Fruit fly (Drosophila melanogaster) whole organism, wandering third instar larva: ENCODE results near the gene Marcal1.

ENCODE experiments used
- Abd-B ChIP-seq: fragments of >200 bp; optimal IDR thresholded peaks from 2 replicates; lab custom pipeline; 2017; ENCODE audit warnings: missing biosample characterization, missing genetic modification characterization
- CG32264 ChIP-seq: fragments of 200-800 bp; sonication (Bioruptor generic); optimal IDR thresholded peaks from 2 replicates; lab custom pipeline; 2016; ENCODE audit warnings: missing biosample characterization, missing genetic modification characterization
- CrebA ChIP-seq: fragments of 200-800 bp; sonication (Bioruptor generic); optimal IDR thresholded peaks from 2 replicates; lab custom pipeline; 2016; ENCODE audit warnings: missing biosample characterization, mild to moderate bottlenecking, missing genetic modification characterization, borderline replicate concordance
- Dfd ChIP-seq: fragments of >200 bp; optimal IDR thresholded peaks from 2 replicates; lab custom pipeline; 2017; ENCODE audit warnings: missing biosample characterization, missing genetic modification characterization
- Dif ChIP-seq: fragments of 200-275, 200-300 bp; sonication (Bioruptor generic); optimal IDR thresholded peaks from 2 replicates; lab custom pipeline; 2018; ENCODE audit warnings: missing biosample characterization, missing genetic modification characterization; ENCODE audit not compliant: partially characterized antibody
- GATAd ChIP-seq: sonication (Bioruptor generic); optimal IDR thresholded peaks from 2 replicates; lab custom pipeline; 2016; ENCODE audit warnings: missing biosample characterization, missing genetic modification characterization
- HLH106 ChIP-seq: fragments of 200-800 bp; optimal IDR thresholded peaks from 3 replicates; lab custom pipeline; 2019; ENCODE audit warnings: missing biosample characterization, mild to moderate bottlenecking, missing genetic modification characterization, moderate library complexity
- Hnf4 ChIP-seq: fragments of 200-800 bp; sonication (Bioruptor generic); optimal IDR thresholded peaks from 2 replicates; lab custom pipeline; 2016; ENCODE audit warnings: missing biosample characterization, mild to moderate bottlenecking, missing genetic modification characterization
- Hr78 ChIP-seq: fragments of >200 bp; optimal IDR thresholded peaks from 2 replicates; lab custom pipeline; 2017; ENCODE audit warnings: missing biosample characterization, missing genetic modification characterization
- Hr83 ChIP-seq: fragments of 200-300 bp; sonication (Bioruptor generic); optimal IDR thresholded peaks from 2 replicates; lab custom pipeline; 2016; ENCODE audit warnings: missing biosample characterization, mild to moderate bottlenecking, missing genetic modification characterization, moderate library complexity; ENCODE audit not compliant: poor library complexity, severe bottlenecking
- Jra ChIP-seq: sonication (Bioruptor generic); optimal IDR thresholded peaks from 2 replicates; lab custom pipeline; 2016; ENCODE audit warnings: missing biosample characterization, missing genetic modification characterization
- Myc ChIP-seq: fragments of >200 bp; optimal IDR thresholded peaks from 2 replicates; lab custom pipeline; 2017
- N ChIP-seq: fragments of >200 bp; optimal IDR thresholded peaks from 2 replicates; lab custom pipeline; 2018; ENCODE audit warnings: missing biosample characterization, missing external identifiers, missing genetic modification characterization
- OdsH ChIP-seq: fragments of 200-800 bp; sonication (Bioruptor generic); optimal IDR thresholded peaks from 2 replicates; lab custom pipeline; 2016; ENCODE audit warnings: missing biosample characterization, mild to moderate bottlenecking, missing genetic modification characterization
- Rel ChIP-seq, 2 experiments: fragments of 200-800 bp; sonication (Bioruptor generic) in 1 of 2; optimal IDR thresholded peaks; 2 replicates in 1 of 2; 3 replicates in 1 of 2; lab custom pipeline; 2016 to 2019; ENCODE audit warnings: mild to moderate bottlenecking in 2 of 2, missing biosample characterization in 2 of 2, missing genetic modification characterization in 2 of 2, moderate library complexity in 1 of 2
- Sp1 ChIP-seq: fragments of 200-800 bp; sonication (Bioruptor generic); optimal IDR thresholded peaks from 3 replicates; lab custom pipeline; 2019; ENCODE audit warnings: missing biosample characterization, mild to moderate bottlenecking, missing genetic modification characterization, moderate library complexity
- Vsx2 ChIP-seq: fragments of 200-300, 225-300 bp; sonication (Bioruptor generic); optimal IDR thresholded peaks from 2 replicates; lab custom pipeline; 2018; ENCODE audit warnings: missing biosample characterization, missing genetic modification characterization; ENCODE audit not compliant: partially characterized antibody
- br ChIP-seq: fragments of 200-800 bp; sonication (Bioruptor generic); optimal IDR thresholded peaks from 2 replicates; lab custom pipeline; 2016; ENCODE audit warnings: missing biosample characterization, missing genetic modification characterization
- brk ChIP-seq: fragments of 200-800 bp; sonication (Bioruptor generic); optimal IDR thresholded peaks from 2 replicates; lab custom pipeline; 2016; ENCODE audit warnings: missing biosample characterization, mild to moderate bottlenecking, missing genetic modification characterization
- dl ChIP-seq, 2 experiments: fragments of 175-275, 200-275 bp in 1 of 2; fragments of 200-275 bp in 1 of 2; sonication (Bioruptor generic); optimal IDR thresholded peaks; lab custom pipeline; 2018; ENCODE audit warnings: mild to moderate bottlenecking in 2 of 2, missing biosample characterization in 2 of 2, missing genetic modification characterization in 2 of 2, moderate library complexity in 2 of 2; ENCODE audit not compliant: partially characterized antibody in 2 of 2, insufficient read depth in 1 of 2
- dmrt93B ChIP-seq: fragments of 200-800 bp; sonication (Bioruptor generic); optimal IDR thresholded peaks from 2 replicates; lab custom pipeline; 2018; ENCODE audit warnings: missing biosample characterization, mild to moderate bottlenecking, missing genetic modification characterization
- dsf ChIP-seq: sonication (Bioruptor generic); optimal IDR thresholded peaks from 2 replicates; lab custom pipeline; 2016; ENCODE audit warnings: missing biosample characterization, missing genetic modification characterization, borderline replicate concordance
- ey ChIP-seq: fragments of 200-800 bp; sonication (Bioruptor generic); optimal IDR thresholded peaks from 2 replicates; lab custom pipeline; 2016; ENCODE audit warnings: missing biosample characterization, missing genetic modification characterization
- foxo ChIP-seq, 2 experiments: fragments of 200-800 bp; sonication (Bioruptor generic); optimal IDR thresholded peaks; 2 replicates in 1 of 2; 3 replicates in 1 of 2; lab custom pipeline; 2016 to 2017; ENCODE audit warnings: missing biosample characterization in 2 of 2, missing genetic modification characterization in 2 of 2
- h ChIP-seq: fragments of 200-800 bp; sonication (Bioruptor generic); optimal IDR thresholded peaks from 3 replicates; lab custom pipeline; 2016; ENCODE audit warnings: missing biosample characterization, mild to moderate bottlenecking, missing genetic modification characterization
- jim ChIP-seq: fragments of 175-275, 200-325 bp; sonication (Bioruptor generic); optimal IDR thresholded peaks from 2 replicates; lab custom pipeline; 2016; ENCODE audit warnings: missing biosample characterization, mild to moderate bottlenecking, missing genetic modification characterization
- lola ChIP-seq: fragments of >200 bp; optimal IDR thresholded peaks from 2 replicates; lab custom pipeline; 2017; ENCODE audit warnings: missing biosample characterization, missing genetic modification characterization
- psq ChIP-seq: fragments of 200-800 bp; sonication (Bioruptor generic); optimal IDR thresholded peaks from 3 replicates; lab custom pipeline; 2017; ENCODE audit warnings: missing biosample characterization, mild to moderate bottlenecking, missing genetic modification characterization, moderate library complexity
- sage ChIP-seq: fragments of 200-800 bp; sonication (Bioruptor generic); optimal IDR thresholded peaks from 2 replicates; lab custom pipeline; 2016; ENCODE audit warnings: missing biosample characterization, mild to moderate bottlenecking, missing genetic modification characterization
- sv ChIP-seq: fragments of 200-800 bp; sonication (Bioruptor generic); optimal IDR thresholded peaks from 3 replicates; lab custom pipeline; 2016; ENCODE audit warnings: missing biosample characterization, missing genetic modification characterization
- tai ChIP-seq: sonication (Bioruptor generic); optimal IDR thresholded peaks from 2 replicates; lab custom pipeline; 2016; ENCODE audit warnings: missing biosample characterization, missing genetic modification characterization
- usp ChIP-seq: fragments of >200 bp; optimal IDR thresholded peaks from 2 replicates; lab custom pipeline; 2017; ENCODE audit warnings: missing biosample characterization, missing genetic modification characterization
- woc ChIP-seq: sonication (Bioruptor generic); optimal IDR thresholded peaks from 2 replicates; lab custom pipeline; 2016; ENCODE audit warnings: missing biosample characterization, mild to moderate bottlenecking, missing genetic modification characterization

Gene Marcal1

DNA sequence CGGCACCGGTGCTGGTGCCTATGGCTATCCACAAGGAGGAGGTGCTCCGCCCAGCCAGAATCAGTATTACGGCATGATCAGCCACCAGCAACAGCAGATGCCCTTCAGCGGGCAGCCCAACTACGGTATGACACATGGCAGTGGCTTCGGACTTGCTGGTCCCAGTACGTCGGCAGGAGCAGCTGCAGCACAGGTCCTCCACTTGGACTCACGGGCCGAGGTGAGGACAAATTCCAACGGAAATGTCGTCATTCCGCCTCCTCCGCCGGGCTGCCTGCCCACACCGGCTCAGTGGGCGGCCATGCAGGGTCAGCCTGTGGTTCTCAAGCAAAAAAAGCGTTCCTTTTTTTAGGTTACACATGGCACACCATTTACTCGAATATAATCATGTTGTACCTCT lies 10.6 kb downstream of the Marcal1 start:
- no peak for TF ChIP-seq Sp1
- no peak for TF ChIP-seq Jra
- no peak for TF ChIP-seq HLH106 (tag; lab: Kevin White, UChicago)
- no peak for TF ChIP-seq dl (GFP tag; optimal IDR thresholded peaks at IDR 0.05; lab: Kevin White, UChicago; ENCODE audit: insufficient read depth in 1 of 2, partially characterized antibody in 2 of 2)
- TF ChIP-seq Myc (lab: Kevin White, UChicago) = no peak
- TF ChIP-seq Hr83 (GFP tag; lab: Kevin White, UChicago) = no peak
- TF ChIP-seq dsf (GFP tag; lab: Kevin White, UChicago) = no peak
- TF ChIP-seq Dfd = no peak
- TF ChIP-seq brk (GFP tag; lab: Kevin White, UChicago) = no peak
- TF ChIP-seq jim (GFP tag; lab: Kevin White, UChicago) = no peak

DNA sequence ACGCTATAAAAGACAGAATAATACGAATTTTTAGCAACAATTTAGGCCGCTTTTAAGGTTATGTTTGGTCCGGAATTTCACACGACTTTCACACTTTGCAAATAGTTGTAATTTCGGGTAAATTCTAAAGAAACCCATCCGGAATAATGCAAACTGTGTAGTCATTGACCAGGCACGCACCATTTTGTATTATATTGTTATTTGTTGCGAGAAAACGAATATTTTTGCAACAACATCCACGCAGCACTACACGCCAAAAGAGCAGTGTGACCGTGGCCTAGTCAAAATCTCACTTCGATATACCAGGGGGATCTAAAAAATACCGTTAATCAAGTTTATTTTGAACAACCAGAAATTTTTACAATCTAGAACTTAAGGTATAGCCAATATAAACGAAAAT lies 12.2 kb downstream of the Marcal1 start, which contains the start of gene eIF3i:
eIF3i (minus strand) TSS at position 265 of the 400 bp plus-strand sequence.
- no peak for TF ChIP-seq CrebA (GFP tag; lab: Kevin White, UChicago)
- TF ChIP-seq lola = no peak
- no peak for TF ChIP-seq Sp1
- TF ChIP-seq Vsx2 = no peak
- TF ChIP-seq Hr78 (GFP tag; lab: Kevin White, UChicago) = no peak
- no peak for TF ChIP-seq sage (GFP tag; lab: Kevin White, UChicago)
- TF ChIP-seq br (GFP tag; lab: Kevin White, UChicago) = no peak

DNA sequence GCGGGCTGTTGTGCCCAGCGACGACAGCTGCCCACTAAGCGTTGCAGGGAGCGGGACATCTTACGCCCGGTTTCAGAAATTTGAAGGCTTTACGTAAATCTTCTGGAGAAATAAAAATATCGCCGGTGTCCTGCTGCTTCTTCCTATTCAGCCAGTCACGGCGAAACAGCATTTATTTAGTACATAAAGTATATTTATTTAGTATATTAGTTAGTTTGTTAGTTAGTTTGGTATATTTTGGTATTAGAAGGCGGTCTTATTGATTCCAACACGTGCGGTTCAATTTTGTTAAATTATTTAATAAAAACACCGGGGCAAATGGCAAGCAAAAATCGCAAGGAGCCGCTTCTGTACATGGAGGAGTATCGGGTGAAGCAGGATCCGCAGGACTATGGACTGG lies 13.5 kb downstream of the Marcal1 start, which contains the start of the genes Scox and Polr1C:
Scox (minus strand) TSS at position 169 of the 400 bp plus-strand sequence.
Polr1C (plus strand) TSS at position 238 of the 400 bp plus-strand sequence.
- TF ChIP-seq Myc (lab: Kevin White, UChicago) (peak; percentile 1), N (GFP tag; lab: Kevin White, UChicago) (no peak), h (GFP tag; lab: Kevin White, UChicago) (no peak), woc (GFP tag; lab: Kevin White, UChicago) (no peak), sv (GFP tag; lab: Kevin White, UChicago) (no peak), usp (GFP tag; lab: Kevin White, UChicago) (no peak), CG32264 (GFP tag; lab: Kevin White, UChicago) (no peak), dmrt93B (GFP tag; lab: Kevin White, UChicago) (no peak)

dm6 chr2L:4971329-4971798 lies 16.1 kb downstream of the Marcal1 start, which contains the start of gene CG14043:
CG14043 (plus strand) TSS chr2L:4971702.
- TF ChIP-seq usp (GFP tag; lab: Kevin White, UChicago) (no peak), Rel (GFP tag; optimal IDR thresholded peaks at IDR 0.05; lab: Kevin White, UChicago) (no peak), Rel (tag; optimal IDR thresholded peaks at IDR 0.05; lab: Kevin White, UChicago) (peak; percentile 51), lola (no peak), Myc (lab: Kevin White, UChicago) (peak; percentile 46), HLH106 (tag; lab: Kevin White, UChicago) (peak; percentile 2)

DNA sequence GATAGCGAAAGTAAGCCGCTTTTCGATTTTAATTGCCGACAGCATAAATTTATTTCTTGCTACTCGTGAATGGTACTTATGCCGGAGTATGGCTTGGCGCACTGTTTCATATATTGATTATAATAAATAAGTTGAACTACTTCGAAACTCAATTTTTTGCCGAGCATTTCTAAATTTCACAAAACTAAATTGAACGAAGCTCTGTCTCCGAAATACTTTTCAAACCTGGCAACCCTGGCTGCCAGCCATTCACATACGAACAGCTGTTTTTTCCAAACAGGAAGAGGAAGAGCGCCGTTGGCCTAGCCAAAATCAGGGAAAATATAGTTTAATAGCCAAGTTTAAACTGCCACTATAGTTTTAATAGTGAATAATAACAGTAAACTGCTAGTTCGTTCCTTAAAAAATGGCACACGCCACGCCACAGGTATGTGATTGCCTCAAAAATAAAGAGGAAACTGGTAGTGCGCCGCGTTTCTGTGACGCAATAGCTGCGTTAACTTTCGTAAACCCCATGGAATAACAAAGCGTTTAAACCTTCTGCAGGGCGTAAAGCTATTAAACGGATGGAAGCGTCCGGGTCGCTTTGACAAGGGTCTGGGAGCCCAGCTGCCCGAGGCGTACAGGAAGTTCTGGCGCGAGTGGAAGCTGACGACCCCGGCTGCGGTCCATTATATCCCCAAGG lies 18.6 kb downstream of the Marcal1 start, which contains the start of gene mRpL28:
mRpL28 (plus strand) TSS at position 246 of the 685 bp plus-strand sequence.
- TF ChIP-seq HLH106 (tag; lab: Kevin White, UChicago) (peak; percentile 15), Hr83 (GFP tag; lab: Kevin White, UChicago) (peak; percentile 16), Hnf4 (GFP tag; lab: Kevin White, UChicago) (no peak), ey (GFP tag; lab: Kevin White, UChicago) (peak; percentile 26), foxo (GFP tag; optimal IDR thresholded peaks at IDR 0.05; lab: Kevin White, UChicago) (no peak), jim (GFP tag; lab: Kevin White, UChicago) (no peak), tai (GFP tag; lab: Kevin White, UChicago) (no peak), Dfd (no peak), CrebA (GFP tag; lab: Kevin White, UChicago) (no peak), N (GFP tag; lab: Kevin White, UChicago) (no peak), GATAd (GFP tag; lab: Kevin White, UChicago) (no peak), Hr78 (GFP tag; lab: Kevin White, UChicago) (no peak), Rel (GFP tag; optimal IDR thresholded peaks at IDR 0.05; lab: Kevin White, UChicago) (no peak), Rel (tag; optimal IDR thresholded peaks at IDR 0.05; lab: Kevin White, UChicago) (peak; percentile 88), OdsH (GFP tag; lab: Kevin White, UChicago) (no peak), Dif (GFP tag; lab: Kevin White, UChicago) (no peak), Abd-B (no peak), brk (GFP tag; lab: Kevin White, UChicago) (no peak), sage (GFP tag; lab: Kevin White, UChicago) (no peak), sv (GFP tag; lab: Kevin White, UChicago) (no peak), psq (GFP tag; lab: Kevin White, UChicago) (peak; percentile 2)
